Fruit fly (Drosophila melanogaster) whole organism, embryonic: ENCODE data around the gene CG9166.

ENCODE experiments used
- Aef1 ChIP-seq: fragments of 200-800 bp; sonication (Bioruptor generic); IDR thresholded peaks from 3 replicates; pipeline ENCODE4 v1.3.6; 2022; ENCODE audit warnings: missing biosample characterization, missing genetic modification characterization
- Atf-2 ChIP-seq: fragments of 200-800 bp; sonication (Bioruptor generic); optimal IDR thresholded peaks from 2 replicates; lab custom pipeline; 2016; ENCODE audit warnings: missing biosample characterization, missing genetic modification characterization
- C15 ChIP-seq: fragments of 200-800 bp; sonication (Bioruptor generic); IDR thresholded peaks from 3 replicates; pipeline ENCODE4 v1.3.6; 2022; ENCODE audit warnings: missing biosample characterization, missing genetic modification characterization
- CG1024 ChIP-seq: fragments of 200-800 bp; sonication (Bioruptor generic); IDR thresholded peaks from 2 replicates; pipeline ENCODE4 v1.3.6; 2022; ENCODE audit warnings: missing biosample characterization, missing genetic modification characterization
- CG10267 ChIP-seq: fragments of 200-800 bp; sonication (Bioruptor generic); optimal IDR thresholded peaks from 2 replicates; lab custom pipeline; 2018; ENCODE audit warnings: missing biosample characterization, mild to moderate bottlenecking, missing genetic modification characterization, moderate library complexity
- CG10431 ChIP-seq: fragments of 200-800 bp; sonication (Bioruptor generic); optimal IDR thresholded peaks from 3 replicates; lab custom pipeline; 2018; ENCODE audit warnings: missing biosample characterization, mild to moderate bottlenecking, missing genetic modification characterization
- CG10565 ChIP-seq: fragments of 200-800 bp; sonication (Bioruptor generic); optimal IDR thresholded peaks from 3 replicates; lab custom pipeline; 2016; ENCODE audit warnings: missing biosample characterization, mild to moderate bottlenecking, missing genetic modification characterization
- CG11504 ChIP-seq: fragments of 200-800 bp; sonication (Bioruptor generic); optimal IDR thresholded peaks from 3 replicates; lab custom pipeline; 2019; ENCODE audit warnings: missing biosample characterization, mild to moderate bottlenecking, missing genetic modification characterization, moderate library complexity
- CG13424 ChIP-seq: fragments of 200-800 bp; sonication (Bioruptor generic); optimal IDR thresholded peaks from 2 replicates; lab custom pipeline; 2019; ENCODE audit warnings: missing biosample characterization, mild to moderate bottlenecking, missing genetic modification characterization, moderate library complexity
- CG15073 ChIP-seq: fragments of 200-800 bp; sonication (Bioruptor generic); optimal IDR thresholded peaks from 2 replicates; lab custom pipeline; 2016; ENCODE audit warnings: missing biosample characterization, missing genetic modification characterization
- CG15696 ChIP-seq: fragments of 200-800 bp; sonication (Bioruptor generic); optimal IDR thresholded peaks from 2 replicates; lab custom pipeline; 2019; ENCODE audit warnings: missing biosample characterization, mild to moderate bottlenecking, missing genetic modification characterization, moderate library complexity
- CG1603 ChIP-seq: fragments of 200-800 bp; sonication (Bioruptor generic); optimal IDR thresholded peaks from 2 replicates; lab custom pipeline; 2019; ENCODE audit warnings: missing biosample characterization, mild to moderate bottlenecking, missing genetic modification characterization, moderate library complexity
- CG16815 ChIP-seq: fragments of 200-800 bp; sonication (Bioruptor generic); optimal IDR thresholded peaks from 3 replicates; lab custom pipeline; 2017; ENCODE audit warnings: missing biosample characterization, mild to moderate bottlenecking, missing genetic modification characterization
- CG18262 ChIP-seq: fragments of 200-800 bp; optimal IDR thresholded peaks from 3 replicates; lab custom pipeline; 2019; ENCODE audit warnings: missing biosample characterization, mild to moderate bottlenecking, missing genetic modification characterization, moderate library complexity
- CG18764 ChIP-seq: fragments of 200-800 bp; sonication (Bioruptor generic); optimal IDR thresholded peaks from 3 replicates; lab custom pipeline; 2016; ENCODE audit warnings: missing biosample characterization, missing genetic modification characterization
- CG31224 ChIP-seq: fragments of 200-800 bp; sonication (Bioruptor generic); IDR thresholded peaks from 2 replicates; pipeline ENCODE4 v1.3.6; 2022; ENCODE audit warnings: missing biosample characterization, missing genetic modification characterization
- CG3163 ChIP-seq: fragments of 200-800 bp; sonication (Bioruptor generic); optimal IDR thresholded peaks from 3 replicates; lab custom pipeline; 2016; ENCODE audit warnings: missing biosample characterization, missing genetic modification characterization
- CG33557 ChIP-seq: fragments of 200-800 bp; sonication (Bioruptor generic); optimal IDR thresholded peaks from 2 replicates; lab custom pipeline; 2019; ENCODE audit warnings: missing biosample characterization, mild to moderate bottlenecking, missing genetic modification characterization, moderate library complexity
- CG4854 ChIP-seq: fragments of 200-800 bp; sonication (Bioruptor generic); optimal IDR thresholded peaks from 2 replicates; lab custom pipeline; 2016; ENCODE audit warnings: missing biosample characterization, missing genetic modification characterization, inconsistent platforms
- CG6272 ChIP-seq: fragments of 200-800 bp; sonication (Bioruptor generic); IDR thresholded peaks from 2 replicates; pipeline ENCODE4 v1.3.6; 2022; ENCODE audit warnings: missing biosample characterization, missing genetic modification characterization
- CG6689 ChIP-seq: fragments of 200-800 bp; sonication (Bioruptor generic); IDR thresholded peaks from 2 replicates; pipeline ENCODE4 v1.3.6; 2022; ENCODE audit warnings: missing biosample characterization, missing genetic modification characterization
- CG7556 ChIP-seq: fragments of 200-800 bp; sonication (Bioruptor generic); optimal IDR thresholded peaks from 2 replicates; lab custom pipeline; 2017; ENCODE audit warnings: missing biosample characterization, mild to moderate bottlenecking, missing genetic modification characterization
- CG8359 ChIP-seq: fragments of 200-800 bp; sonication (Bioruptor generic); optimal IDR thresholded peaks from 2 replicates; lab custom pipeline; 2017; ENCODE audit warnings: missing biosample characterization, mild to moderate bottlenecking, missing genetic modification characterization, borderline replicate concordance
- CHES-1-like ChIP-seq: fragments of 200-800 bp; sonication (Bioruptor generic); optimal IDR thresholded peaks from 2 replicates; lab custom pipeline; 2016; ENCODE audit warnings: missing biosample characterization, missing genetic modification characterization
- D19B ChIP-seq: fragments of 200-800 bp; sonication (Bioruptor generic); optimal IDR thresholded peaks from 2 replicates; lab custom pipeline; 2017; ENCODE audit warnings: missing biosample characterization, mild to moderate bottlenecking, missing genetic modification characterization
- Eip74EF ChIP-seq, 2 experiments: fragments of 200-800 bp in 1 of 2; fragments of >200 bp in 1 of 2; sonication (Bioruptor generic) in 1 of 2; optimal IDR thresholded peaks; 2 replicates each; lab custom pipeline; 2017 to 2019; ENCODE audit warnings: missing biosample characterization in 2 of 2, missing genetic modification characterization in 2 of 2, mild to moderate bottlenecking in 1 of 2, moderate library complexity in 1 of 2
- Hmx ChIP-seq: fragments of 200-800 bp; sonication (Bioruptor generic); optimal IDR thresholded peaks from 2 replicates; lab custom pipeline; 2016; ENCODE audit warnings: missing biosample characterization, missing genetic modification characterization
- NC2α ChIP-seq: fragments of 200-800 bp; sonication (Bioruptor generic); optimal IDR thresholded peaks from 2 replicates; lab custom pipeline; 2016; ENCODE audit warnings: missing biosample characterization, missing genetic modification characterization
- Sry-β ChIP-seq: fragments of 200-800 bp; sonication (Bioruptor generic); optimal IDR thresholded peaks from 2 replicates; lab custom pipeline; 2018; ENCODE audit warnings: missing biosample characterization, mild to moderate bottlenecking, missing genetic modification characterization, moderate library complexity
- Tbp ChIP-seq: fragments of >200 bp; optimal IDR thresholded peaks from 2 replicates; lab custom pipeline; 2018; ENCODE audit warnings: missing biosample characterization, missing genetic modification characterization
- ab ChIP-seq: fragments of 200-800 bp; sonication (Bioruptor generic); optimal IDR thresholded peaks from 2 replicates; lab custom pipeline; 2016; ENCODE audit warnings: missing biosample characterization, missing genetic modification characterization
- amos ChIP-seq: fragments of 200-800 bp; sonication (Bioruptor generic); IDR thresholded peaks from 2 replicates; pipeline ENCODE4 v1.3.6; 2022; ENCODE audit warnings: missing biosample characterization, missing genetic modification characterization; ENCODE audit not compliant: partially characterized antibody
- ato ChIP-seq: fragments of 200-800 bp; sonication (Bioruptor generic); IDR thresholded peaks from 2 replicates; pipeline ENCODE4 v1.3.6; 2022; ENCODE audit warnings: missing biosample characterization, missing genetic modification characterization; ENCODE audit not compliant: partially characterized antibody
- bab2 ChIP-seq: fragments of 200-800 bp; sonication (Bioruptor generic); optimal IDR thresholded peaks from 2 replicates; lab custom pipeline; 2016; ENCODE audit warnings: missing biosample characterization, missing genetic modification characterization
- bigmax ChIP-seq: fragments of 200-800 bp; sonication (Bioruptor generic); optimal IDR thresholded peaks from 2 replicates; lab custom pipeline; 2018; ENCODE audit warnings: missing biosample characterization, mild to moderate bottlenecking, missing genetic modification characterization
- fd102C ChIP-seq: fragments of 200-800 bp; sonication (Bioruptor generic); optimal IDR thresholded peaks from 2 replicates; lab custom pipeline; 2018; ENCODE audit warnings: missing biosample characterization, mild to moderate bottlenecking, missing genetic modification characterization, moderate library complexity
- gsb-n ChIP-seq: fragments of 200-800 bp; sonication (Bioruptor generic); optimal IDR thresholded peaks from 3 replicates; lab custom pipeline; 2018; ENCODE audit warnings: missing biosample characterization, mild to moderate bottlenecking, missing genetic modification characterization
- ken ChIP-seq: fragments of 200-800 bp; sonication (Bioruptor generic); IDR thresholded peaks from 3 replicates; pipeline ENCODE4 v1.3.6; 2022; ENCODE audit warnings: missing biosample characterization, missing genetic modification characterization
- lilli ChIP-seq: fragments of 200-800 bp; sonication (Bioruptor generic); optimal IDR thresholded peaks from 3 replicates; lab custom pipeline; 2016; ENCODE audit warnings: missing biosample characterization, missing genetic modification characterization
- otp ChIP-seq: fragments of 200-800 bp; sonication (Bioruptor generic); IDR thresholded peaks from 3 replicates; pipeline ENCODE4, ENCODE4 v1.3.6; 2022; ENCODE audit warnings: missing biosample characterization, missing genetic modification characterization
- peb ChIP-seq: fragments of 200-800 bp; sonication (Bioruptor generic); IDR thresholded peaks from 2 replicates; pipeline ENCODE4 v1.3.6; 2022; ENCODE audit warnings: missing biosample characterization, missing genetic modification characterization
- pfk ChIP-seq: fragments of 200-800 bp; sonication (Bioruptor generic); optimal IDR thresholded peaks from 2 replicates; lab custom pipeline; 2018; ENCODE audit warnings: missing biosample characterization, mild to moderate bottlenecking, missing genetic modification characterization, moderate library complexity
- pnt ChIP-seq: fragments of 200-800 bp; sonication (Bioruptor generic); optimal IDR thresholded peaks from 3 replicates; lab custom pipeline; 2016; ENCODE audit warnings: missing biosample characterization, missing genetic modification characterization
- prd ChIP-seq, 3 experiments: fragments of >200 bp in 2 of 3; fragments of 200-800 bp in 1 of 3; sonication (Bioruptor generic) in 1 of 3; optimal IDR thresholded peaks in 2 of 3; IDR thresholded peaks in 1 of 3; 2 replicates in 2 of 3; 3 replicates in 1 of 3; pipeline versions ENCODE4 v1.3.6 to Lab custom; 2017 to 2022; ENCODE audit warnings: missing biosample characterization in 1 of 3, missing genetic modification characterization in 1 of 3
- pros ChIP-seq: fragments of 200-800 bp; sonication (Bioruptor generic); optimal IDR thresholded peaks from 3 replicates; lab custom pipeline; 2019; ENCODE audit warnings: missing biosample characterization, mild to moderate bottlenecking, missing genetic modification characterization, moderate library complexity
- sens-2 ChIP-seq: fragments of 200-800 bp; sonication (Bioruptor generic); IDR thresholded peaks from 2 replicates; pipeline ENCODE4 v1.3.6; 2022; ENCODE audit warnings: missing biosample characterization, missing genetic modification characterization
- seq ChIP-seq: fragments of 200-800 bp; sonication (Bioruptor generic); IDR thresholded peaks from 2 replicates; pipeline ENCODE4 v1.3.6; 2022; ENCODE audit warnings: missing biosample characterization, missing genetic modification characterization
- sisA ChIP-seq: fragments of 200-800 bp; sonication (Bioruptor generic); IDR thresholded peaks from 2 replicates; pipeline ENCODE4 v1.3.6; 2022; ENCODE audit warnings: missing biosample characterization, missing genetic modification characterization

CG9166 gene

dm6 chr3L:1349942-1350923 lies 683 bp upstream of the CG9166 start (continued):
- no peak for TF ChIP-seq Atf-2 (GFP tag; lab: Kevin White, UChicago)
- no peak for TF ChIP-seq CG15073 (GFP tag; lab: Kevin White, UChicago)
- TF ChIP-seq CG16815 (GFP tag; lab: Kevin White, UChicago) = no peak
- TF ChIP-seq C15 = no peak
- TF ChIP-seq lilli = peak; percentile 54
- TF ChIP-seq CG6689 (GFP tag; lab: Robert Waterston, UW) = peak; percentile 29; the same call in 1 of the 2 replicates
- TF ChIP-seq seq = no peak
- TF ChIP-seq peb (GFP tag; lab: Robert Waterston, UW) = no peak
- TF ChIP-seq CG13424 (tag; lab: Kevin White, UChicago) = peak; percentile 43
- TF ChIP-seq pfk (GFP tag; lab: Kevin White, UChicago) = no peak
- no peak for TF ChIP-seq CG1024
- TF ChIP-seq Sry-β (GFP tag; lab: Kevin White, UChicago) = no peak
- TF ChIP-seq ken (GFP tag; lab: Robert Waterston, UW) = no peak
- TF ChIP-seq gsb-n = peak; percentile 12
- no peak for TF ChIP-seq CG8359 (GFP tag; lab: Kevin White, UChicago)
- TF ChIP-seq otp (GFP tag; lab: Robert Waterston, UW) = peak; percentile 10; the same call in 1 of the 3 replicates
- peak; percentile 13 for TF ChIP-seq bab2 (GFP tag; lab: Kevin White, UChicago)
- TF ChIP-seq CG31224 (GFP tag; lab: Robert Waterston, UW) = peak; percentile 30; the same call in 1 of the 2 replicates
- TF ChIP-seq fd102C (GFP tag; lab: Kevin White, UChicago) = no peak
- no peak; the same call in 1 of the 2 replicates for TF ChIP-seq sisA (GFP tag; lab: Robert Waterston, UW)
- TF ChIP-seq Aef1 (GFP tag; lab: Robert Waterston, UW) = no peak
- TF ChIP-seq ab (GFP tag; lab: Kevin White, UChicago) = no peak
- no peak for TF ChIP-seq CG10431 (GFP tag; lab: Kevin White, UChicago)
- TF ChIP-seq CHES-1-like = peak; percentile 52
- no peak for TF ChIP-seq prd (optimal IDR thresholded peaks at IDR 0.05; lab: Kevin White, UChicago)
- TF ChIP-seq prd (GFP tag; IDR thresholded peaks at IDR 0.05; lab: Robert Waterston, UW) = peak; percentile 37; the same call in 2 of the 3 replicates
- TF ChIP-seq Eip74EF (GFP tag; optimal IDR thresholded peaks at IDR 0.05; lab: Kevin White, UChicago) = no peak
- TF ChIP-seq CG1603 (tag; lab: Kevin White, UChicago) = peak; percentile 74
- TF ChIP-seq CG11504 = peak; percentile 48
- peak; percentile 50 for TF ChIP-seq CG18262 (tag; lab: Kevin White, UChicago)
- no peak for TF ChIP-seq sens-2
- no peak for TF ChIP-seq bigmax (GFP tag; lab: Kevin White, UChicago)
- TF ChIP-seq amos (GFP tag; lab: Robert Waterston, UW) = peak; percentile 99
- TF ChIP-seq CG3163 (GFP tag; lab: Kevin White, UChicago) = no peak
- peak; percentile 10 for TF ChIP-seq CG4854
- peak; percentile 98 for TF ChIP-seq ato (GFP tag; lab: Robert Waterston, UW)
- TF ChIP-seq CG10565 = no peak
- TF ChIP-seq NC2α (GFP tag; lab: Kevin White, UChicago) = no peak
- TF ChIP-seq CG6272 (GFP tag; lab: Robert Waterston, UW) = peak; percentile 57
- TF ChIP-seq CG15696 (tag; lab: Kevin White, UChicago) = no peak
- TF ChIP-seq CG7556 (GFP tag; lab: Kevin White, UChicago) = no peak
- TF ChIP-seq CG33557 (GFP tag; lab: Kevin White, UChicago) = peak; percentile 19
- peak; percentile 12 for TF ChIP-seq Hmx (GFP tag; lab: Kevin White, UChicago)
- no peak for TF ChIP-seq Tbp (GFP tag; lab: Kevin White, UChicago)
- TF ChIP-seq CG10267 = peak; percentile 55
- TF ChIP-seq pros (GFP tag; lab: Kevin White, UChicago) = no peak
- no peak for TF ChIP-seq CG18764 (GFP tag; lab: Kevin White, UChicago)
- TF ChIP-seq D19B (GFP tag; lab: Kevin White, UChicago) = no peak
- TF ChIP-seq pnt (GFP tag; lab: Kevin White, UChicago) = no peak
